Worm (Caenorhabditis elegans) whole organism, mixed stage, embryonic: Measurements from ENCODE around the gene srj-11.

Source experiments
- bed-3 ChIP-seq: fragments of 200-800 bp; sonication (Bioruptor generic); optimal IDR thresholded peaks from 3 replicates; lab custom pipeline; 2018; ENCODE audit warnings: mild to moderate bottlenecking, missing genetic modification characterization, moderate library complexity, missing compliant biosample characterization
- cnd-1 ChIP-seq: fragments of 200-800 bp; sonication (Bioruptor generic); optimal IDR thresholded peaks from 2 replicates; lab custom pipeline; 2018; ENCODE audit warnings: mild to moderate bottlenecking, missing genetic modification characterization, missing compliant biosample characterization
- nhr-12 ChIP-seq: fragments of 150-350 bp; optimal IDR thresholded peaks from 2 replicates; lab custom pipeline; 2014; ENCODE audit warnings: missing biosample characterization, missing genetic modification characterization
- nhr-237 ChIP-seq: fragments of 150-350 bp; optimal IDR thresholded peaks from 2 replicates; lab custom pipeline; 2014; ENCODE audit warnings: missing biosample characterization, missing genetic modification characterization
- nhr-28 ChIP-seq: fragments of 150-350 bp; optimal IDR thresholded peaks from 2 replicates; lab custom pipeline; 2014; ENCODE audit warnings: missing biosample characterization, missing genetic modification characterization
- nhr-76 ChIP-seq: sonication (generic microtip); optimal IDR thresholded peaks from 2 replicates; lab custom pipeline; 2017; ENCODE audit warnings: missing biosample characterization, missing genetic modification characterization
- pha-4 ChIP-seq: fragments of 150-350 bp; optimal IDR thresholded peaks from 2 replicates; lab custom pipeline; 2018; ENCODE audit warnings: missing biosample characterization, missing genetic modification reagents, missing genetic modification characterization
- unc-39 ChIP-seq: fragments of 150-350 bp; optimal IDR thresholded peaks from 2 replicates; lab custom pipeline; 2014; ENCODE audit warnings: missing biosample characterization, missing genetic modification characterization

DNA sequence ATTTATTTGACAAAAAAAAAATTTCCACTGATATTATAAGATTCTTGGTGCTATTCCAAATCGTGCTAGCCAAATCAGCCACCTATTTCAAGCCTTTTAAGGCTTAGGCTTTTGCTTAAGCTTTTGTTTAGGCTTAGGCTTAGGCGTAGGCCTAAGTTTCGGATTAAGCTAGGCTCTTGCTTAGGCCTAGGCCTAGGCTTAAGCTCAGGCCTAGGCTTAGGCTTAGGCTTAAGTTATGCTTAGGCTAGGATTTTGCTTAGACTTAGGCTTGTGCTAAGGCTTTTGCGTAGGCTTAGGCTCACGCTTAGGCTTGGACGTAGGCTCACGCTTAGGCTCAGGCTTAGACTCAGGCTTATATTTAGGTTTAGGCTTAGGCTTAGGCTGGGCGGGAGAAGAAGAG is 11.1 kb upstream of the srj-11 start:
- TF ChIP-seq nhr-12 (tag; lab: Kevin White, UChicago) (no peak), nhr-76 (tag; lab: Kevin White, UChicago) (no peak), nhr-28 (tag; lab: Kevin White, UChicago) (no peak), bed-3 (no peak), unc-39 (tag; lab: Kevin White, UChicago) (no peak), nhr-237 (tag; lab: Kevin White, UChicago) (no peak), pha-4 (no peak), cnd-1 (tag; lab: Kevin White, UChicago) (no peak)
